Fruit fly (Drosophila melanogaster) whole organism, adult: Measurements from ENCODE around the gene CG42675.

ENCODE experiments used
- CG7045 ChIP-seq: fragments of 200-800 bp; sonication (Bioruptor generic); optimal IDR thresholded peaks from 2 replicates; lab custom pipeline; 2017; ENCODE audit warnings: missing biosample characterization, mild to moderate bottlenecking, missing genetic modification characterization
- pad ChIP-seq: fragments of 200-800 bp; sonication (Bioruptor generic); optimal IDR thresholded peaks from 3 replicates; lab custom pipeline; 2017; ENCODE audit warnings: missing biosample characterization, missing genetic modification characterization, mild to moderate bottlenecking, moderate library complexity, missing genetic modification reagents

- no peak for TF ChIP-seq pad
- TF ChIP-seq CG7045 (GFP tag; lab: Kevin White, UChicago) = no peak
These were observed 47.4 kb downstream of the CG42675 start for dm6 chr3R:5860736-5861217.
